Fruit fly (Drosophila melanogaster) whole organism, embryonic: ENCODE results near the gene Tlk.

ENCODE experiments used
- Aef1 ChIP-seq: fragments of 200-800 bp; sonication (Bioruptor generic); IDR thresholded peaks from 3 replicates; pipeline ENCODE4 v1.3.6; 2022; ENCODE audit warnings: missing biosample characterization, missing genetic modification characterization
- Atf-2 ChIP-seq: fragments of 200-800 bp; sonication (Bioruptor generic); optimal IDR thresholded peaks from 2 replicates; lab custom pipeline; 2016; ENCODE audit warnings: missing biosample characterization, missing genetic modification characterization
- Awh ChIP-seq: fragments of 200-800 bp; sonication (Bioruptor generic); IDR thresholded peaks from 2 replicates; pipeline ENCODE4, ENCODE4 v1.3.6; 2022; ENCODE audit warnings: missing biosample characterization, missing genetic modification characterization
- CG10366 ChIP-seq: fragments of 200-800 bp; sonication (Bioruptor generic); IDR thresholded peaks from 2 replicates; pipeline ENCODE4 v1.3.6; 2022; ENCODE audit warnings: missing biosample characterization, missing genetic modification characterization
- CG10431 ChIP-seq: fragments of 200-800 bp; sonication (Bioruptor generic); optimal IDR thresholded peaks from 3 replicates; lab custom pipeline; 2018; ENCODE audit warnings: missing biosample characterization, mild to moderate bottlenecking, missing genetic modification characterization
- CG11456 ChIP-seq: fragments of 200-800 bp; sonication (Bioruptor generic); IDR thresholded peaks from 3 replicates; pipeline ENCODE4 v1.3.6; 2022; ENCODE audit warnings: missing biosample characterization, missing genetic modification characterization
- CG11723 ChIP-seq: fragments of 200-800 bp; sonication (Bioruptor generic); optimal IDR thresholded peaks from 2 replicates; lab custom pipeline; 2017; ENCODE audit warnings: missing biosample characterization, mild to moderate bottlenecking, missing genetic modification characterization
- CG12744 ChIP-seq: fragments of 200-800 bp; sonication (Bioruptor generic); optimal IDR thresholded peaks from 2 replicates; lab custom pipeline; 2016; ENCODE audit warnings: missing biosample characterization, missing genetic modification characterization
- CG1529 ChIP-seq: fragments of 200-800 bp; sonication (Bioruptor generic); optimal IDR thresholded peaks from 3 replicates; lab custom pipeline; 2018; ENCODE audit warnings: missing biosample characterization, missing genetic modification characterization
- CG17359 ChIP-seq: fragments of 200-800 bp; sonication (Bioruptor generic); optimal IDR thresholded peaks from 3 replicates; lab custom pipeline; 2018; ENCODE audit warnings: missing biosample characterization, mild to moderate bottlenecking, missing genetic modification characterization, moderate library complexity
- CG17361 ChIP-seq: fragments of 200-800 bp; sonication (Bioruptor generic); IDR thresholded peaks from 3 replicates; pipeline ENCODE4 v1.3.6; 2022; ENCODE audit warnings: missing biosample characterization, missing genetic modification characterization
- CG17385 ChIP-seq: fragments of 200-800 bp; sonication (Bioruptor generic); optimal IDR thresholded peaks from 3 replicates; lab custom pipeline; 2018; ENCODE audit warnings: missing biosample characterization, mild to moderate bottlenecking, missing genetic modification characterization
- CG17829 ChIP-seq: fragments of 200-800 bp; optimal IDR thresholded peaks from 2 replicates; lab custom pipeline; 2019; ENCODE audit warnings: missing biosample characterization, mild to moderate bottlenecking, missing genetic modification characterization, moderate library complexity
- CG18011 ChIP-seq: fragments of 200-800 bp; sonication (Bioruptor generic); optimal IDR thresholded peaks from 2 replicates; lab custom pipeline; 2017; ENCODE audit warnings: missing biosample characterization, missing genetic modification characterization, mild to moderate bottlenecking, moderate library complexity, missing genotype
- CG6683 ChIP-seq: fragments of 200-800 bp; sonication (Bioruptor generic); optimal IDR thresholded peaks from 2 replicates; lab custom pipeline; 2017; ENCODE audit warnings: missing biosample characterization, mild to moderate bottlenecking, missing genetic modification characterization, missing genetic modification reagents
- CG6689 ChIP-seq: fragments of 200-800 bp; sonication (Bioruptor generic); IDR thresholded peaks from 2 replicates; pipeline ENCODE4 v1.3.6; 2022; ENCODE audit warnings: missing biosample characterization, missing genetic modification characterization
- CG7839 ChIP-seq: fragments of 200-800 bp; sonication (Bioruptor generic); optimal IDR thresholded peaks from 3 replicates; lab custom pipeline; 2018; ENCODE audit warnings: missing biosample characterization, mild to moderate bottlenecking, missing genetic modification characterization, moderate library complexity
- CG9797 ChIP-seq: fragments of 200-800 bp; sonication (Bioruptor generic); optimal IDR thresholded peaks from 3 replicates; lab custom pipeline; 2018; ENCODE audit warnings: missing biosample characterization, mild to moderate bottlenecking, missing genetic modification characterization
- CG9932 ChIP-seq: fragments of 200-800 bp; sonication (Bioruptor generic); IDR thresholded peaks from 2 replicates; pipeline ENCODE4 v1.3.6; 2022; ENCODE audit warnings: missing biosample characterization, missing genetic modification characterization
- Dfd ChIP-seq, 2 experiments: fragments of >200 bp; optimal IDR thresholded peaks; 2 replicates each; lab custom pipeline; 2017; ENCODE audit warnings: missing biosample characterization in 2 of 2, missing genetic modification characterization in 2 of 2
- E2f2 ChIP-seq: fragments of 200-800 bp; sonication (Bioruptor generic); IDR thresholded peaks from 2 replicates; pipeline ENCODE4 v1.3.6; 2022; ENCODE audit warnings: missing biosample characterization, missing genetic modification characterization
- Mad ChIP-seq: fragments of 200-800 bp; sonication (Bioruptor generic); optimal IDR thresholded peaks from 2 replicates; lab custom pipeline; 2016; ENCODE audit warnings: missing biosample characterization, missing genetic modification characterization
- Mrtf ChIP-seq: fragments of 200-800 bp; sonication (Bioruptor generic); IDR thresholded peaks from 3 replicates; pipeline ENCODE4 v1.3.6; 2022; ENCODE audit warnings: missing biosample characterization, missing genetic modification characterization
- Neu2 ChIP-seq: fragments of 200-800 bp; sonication (Bioruptor generic); optimal IDR thresholded peaks from 3 replicates; lab custom pipeline; 2016; ENCODE audit warnings: missing biosample characterization, missing genetic modification characterization, borderline replicate concordance
- Nf-YA ChIP-seq: fragments of 200-800 bp; sonication (Bioruptor generic); IDR thresholded peaks from 2 replicates; pipeline ENCODE4 v1.3.6; 2022; ENCODE audit warnings: missing biosample characterization, missing genetic modification characterization
- Six4 ChIP-seq: fragments of 200-800 bp; sonication (Bioruptor generic); optimal IDR thresholded peaks from 2 replicates; lab custom pipeline; 2016; ENCODE audit warnings: missing biosample characterization, missing genetic modification characterization
- Sry-β ChIP-seq: fragments of 200-800 bp; sonication (Bioruptor generic); optimal IDR thresholded peaks from 2 replicates; lab custom pipeline; 2018; ENCODE audit warnings: missing biosample characterization, mild to moderate bottlenecking, missing genetic modification characterization, moderate library complexity
- Xbp1 ChIP-seq: fragments of 200-800 bp; sonication (Bioruptor generic); optimal IDR thresholded peaks from 3 replicates; lab custom pipeline; 2016; ENCODE audit warnings: missing biosample characterization, mild to moderate bottlenecking, missing genetic modification characterization
- YL-1 ChIP-seq: fragments of 200-800 bp; sonication (Bioruptor generic); optimal IDR thresholded peaks from 3 replicates; lab custom pipeline; 2017; ENCODE audit warnings: missing biosample characterization, mild to moderate bottlenecking, missing genetic modification characterization
- ara ChIP-seq: fragments of 200-800 bp; sonication (Bioruptor generic); IDR thresholded peaks from 2 replicates; pipeline ENCODE4 v1.3.6; 2022; ENCODE audit warnings: missing biosample characterization, missing genetic modification characterization
- az2 ChIP-seq: fragments of 200-800 bp; sonication (Bioruptor generic); optimal IDR thresholded peaks from 3 replicates; lab custom pipeline; 2016; ENCODE audit warnings: missing biosample characterization, missing genetic modification characterization
- bowl ChIP-seq: fragments of 200-800 bp; sonication (Bioruptor generic); IDR thresholded peaks from 2 replicates; pipeline ENCODE4 v1.3.6; 2022; ENCODE audit warnings: missing biosample characterization, missing genetic modification characterization
- btn ChIP-seq: fragments of 200-800 bp; sonication (Bioruptor generic); optimal IDR thresholded peaks from 2 replicates; lab custom pipeline; 2016; ENCODE audit warnings: missing biosample characterization, missing genetic modification characterization
- emc ChIP-seq: fragments of 200-800 bp; sonication (Bioruptor generic); optimal IDR thresholded peaks from 2 replicates; lab custom pipeline; 2016; ENCODE audit warnings: missing biosample characterization, missing genetic modification characterization
- esg ChIP-seq: fragments of 200-800 bp; sonication (Bioruptor generic); conservative IDR thresholded peaks from 2 replicates; pipeline ENCODE4 v1.3.6; 2022; ENCODE audit warnings: missing biosample characterization, missing genetic modification characterization
- fd102C ChIP-seq: fragments of 200-800 bp; sonication (Bioruptor generic); optimal IDR thresholded peaks from 2 replicates; lab custom pipeline; 2018; ENCODE audit warnings: missing biosample characterization, mild to moderate bottlenecking, missing genetic modification characterization, moderate library complexity
- klu ChIP-seq: fragments of 200-800 bp; sonication (Bioruptor generic); IDR thresholded peaks from 2 replicates; pipeline ENCODE4 v1.3.6; 2022; ENCODE audit warnings: missing biosample characterization, missing genetic modification characterization
- knrl ChIP-seq: fragments of 200-800 bp; sonication (Bioruptor generic); IDR thresholded peaks from 3 replicates; pipeline ENCODE4 v1.3.6; 2022; ENCODE audit warnings: missing biosample characterization, missing genetic modification characterization; ENCODE audit not compliant: partially characterized antibody
- pb ChIP-seq: fragments of 200-800 bp; sonication (Bioruptor generic); optimal IDR thresholded peaks from 3 replicates; lab custom pipeline; 2016; ENCODE audit warnings: missing biosample characterization, missing genetic modification characterization
- pho ChIP-seq: fragments of 200-800 bp; sonication (Bioruptor generic); optimal IDR thresholded peaks from 2 replicates; lab custom pipeline; 2016; ENCODE audit warnings: missing biosample characterization, missing genetic modification characterization
- pnt ChIP-seq: fragments of 200-800 bp; sonication (Bioruptor generic); optimal IDR thresholded peaks from 3 replicates; lab custom pipeline; 2016; ENCODE audit warnings: missing biosample characterization, missing genetic modification characterization
- pzg ChIP-seq: fragments of 200-800 bp; sonication (Bioruptor generic); optimal IDR thresholded peaks from 3 replicates; lab custom pipeline; 2018; ENCODE audit warnings: missing biosample characterization, mild to moderate bottlenecking, missing genetic modification characterization, moderate library complexity
- ranshi ChIP-seq: fragments of 200-800 bp; sonication (Bioruptor generic); IDR thresholded peaks from 2 replicates; pipeline ENCODE4 v1.3.6; 2022; ENCODE audit warnings: missing biosample characterization, missing genetic modification characterization
- shn ChIP-seq: fragments of 200-800 bp; sonication (Bioruptor generic); optimal IDR thresholded peaks from 3 replicates; lab custom pipeline; 2016; ENCODE audit warnings: missing biosample characterization, missing genetic modification characterization
- sima ChIP-seq: fragments of 200-800 bp; sonication (Bioruptor generic); optimal IDR thresholded peaks from 2 replicates; lab custom pipeline; 2016; ENCODE audit warnings: missing biosample characterization, missing genetic modification characterization
- tgo ChIP-seq: fragments of 200-800 bp; sonication (Bioruptor generic); IDR thresholded peaks from 3 replicates; pipeline ENCODE4 v1.3.6; 2022; ENCODE audit warnings: missing biosample characterization, missing genetic modification characterization
- toy ChIP-seq: fragments of 200-800 bp; sonication (Bioruptor generic); IDR thresholded peaks from 2 replicates; pipeline ENCODE4 v1.3.6; 2022; ENCODE audit warnings: missing biosample characterization, missing genetic modification characterization
- ttk ChIP-seq: fragments of 200-800 bp; sonication (Bioruptor generic); IDR thresholded peaks from 2 replicates; pipeline ENCODE4 v2.1.2; 2022; ENCODE audit warnings: missing biosample characterization, missing genetic modification characterization
- unpg ChIP-seq: fragments of 200-800 bp; sonication (Bioruptor generic); optimal IDR thresholded peaks from 3 replicates; lab custom pipeline; 2018; ENCODE audit warnings: missing biosample characterization, mild to moderate bottlenecking, missing genetic modification characterization, moderate library complexity

Tlk gene

DNA sequence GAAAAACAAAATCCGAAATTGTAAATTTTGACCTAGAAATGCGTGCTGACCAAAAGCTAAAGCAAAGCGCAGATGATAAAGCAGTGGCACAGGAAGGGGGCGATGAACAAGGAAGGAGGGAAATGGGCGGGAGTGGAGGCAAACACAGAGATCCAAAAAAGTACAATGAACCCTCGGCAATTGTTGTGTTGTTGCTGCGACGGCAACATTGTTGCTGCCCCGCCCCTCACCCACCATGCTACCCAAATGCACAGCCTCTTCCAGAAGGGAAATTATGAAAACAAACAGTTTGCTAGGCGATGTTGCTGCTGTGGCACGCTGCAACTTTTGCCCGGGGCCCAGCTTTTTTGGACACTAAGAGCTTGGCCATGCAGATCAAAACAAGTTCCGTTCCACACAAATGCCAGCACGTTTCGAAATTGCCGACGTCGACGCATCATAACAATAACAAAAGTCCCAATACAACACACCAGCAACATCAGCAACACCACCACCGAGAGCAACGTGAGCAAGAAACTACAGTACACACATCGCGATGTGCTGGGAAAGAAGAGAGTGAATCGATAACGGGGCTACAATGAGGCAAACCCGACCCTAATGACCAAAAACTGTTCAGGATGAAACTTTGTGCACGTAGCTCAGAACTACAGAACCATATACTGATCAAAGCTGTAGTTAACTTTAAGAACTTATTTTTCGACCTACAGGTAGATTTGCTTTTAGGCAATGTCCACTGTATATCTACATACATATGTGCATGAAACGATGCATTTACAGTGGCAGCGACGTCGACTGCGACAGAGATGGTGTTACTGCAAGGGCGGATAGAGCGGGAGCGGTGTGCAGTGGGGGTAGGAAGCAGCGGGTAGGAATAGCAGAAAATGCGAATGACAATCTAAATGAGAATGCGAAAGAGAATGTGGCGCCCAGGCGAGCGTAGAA lies 33.1 kb upstream of the Tlk start (continued):
- peak; percentile 40 for TF ChIP-seq Six4
- no peak for TF ChIP-seq YL-1 (GFP tag; lab: Kevin White, UChicago)
- peak; percentile 65 for TF ChIP-seq CG1529
- no peak for TF ChIP-seq sima (GFP tag; lab: Kevin White, UChicago)
- no peak for TF ChIP-seq CG12744
- TF ChIP-seq CG11456 (GFP tag; lab: Robert Waterston, UW) = 0 out of 3 replicates have a peak, but pooled peaks have one; percentile 53
- TF ChIP-seq Aef1 (GFP tag; lab: Robert Waterston, UW) = peak; percentile 49; the same call in 2 of the 3 replicates
- peak; percentile 63 for TF ChIP-seq CG17385 (GFP tag; lab: Kevin White, UChicago)
- TF ChIP-seq bowl (GFP tag; lab: Robert Waterston, UW) = no peak
- TF ChIP-seq CG17359 = peak; percentile 79
- TF ChIP-seq CG10431 = peak; percentile 10
- TF ChIP-seq Awh (GFP tag; lab: Robert Waterston, UW) = peak; percentile 69; the same call in 1 of the 2 replicates
- no peak for TF ChIP-seq klu (GFP tag; lab: Robert Waterston, UW)
- peak; percentile 60 for TF ChIP-seq btn (GFP tag; lab: Kevin White, UChicago)
- TF ChIP-seq pho = peak; percentile 28
- no peak for TF ChIP-seq Sry-β
- peak; percentile 74 for TF ChIP-seq CG7839 (tag; lab: Kevin White, UChicago)
- TF ChIP-seq Dfd (GFP tag; optimal IDR thresholded peaks at IDR 0.05; lab: Kevin White, UChicago) = no peak
- TF ChIP-seq tgo (GFP tag; lab: Robert Waterston, UW) = peak; percentile 66
- TF ChIP-seq CG11723 (GFP tag; lab: Kevin White, UChicago) = peak; percentile 49
- TF ChIP-seq Mrtf (GFP tag; lab: Robert Waterston, UW) = peak; percentile 69; the same call in 2 of the 3 replicates
- TF ChIP-seq unpg = peak; percentile 78
- TF ChIP-seq ttk (GFP tag; lab: Robert Waterston, UW) = peak; percentile 66
- peak; percentile 64 for TF ChIP-seq shn (GFP tag; lab: Kevin White, UChicago)
- peak; percentile 24 for TF ChIP-seq Atf-2 (GFP tag; lab: Kevin White, UChicago)
- peak; percentile 80 for TF ChIP-seq CG17829 (tag; lab: Kevin White, UChicago)
- no peak for TF ChIP-seq CG6683 (GFP tag; lab: Kevin White, UChicago)
- no peak for TF ChIP-seq pzg (GFP tag; lab: Kevin White, UChicago)
- no peak for TF ChIP-seq Neu2 (GFP tag; lab: Kevin White, UChicago)
- peak; percentile 38; the same call in 1 of the 2 replicates for TF ChIP-seq E2f2 (GFP tag; lab: Robert Waterston, UW)
- TF ChIP-seq CG9932 (GFP tag; lab: Robert Waterston, UW) = no peak
- no peak for TF ChIP-seq fd102C
- TF ChIP-seq CG6689 (GFP tag; lab: Robert Waterston, UW) = peak; percentile 79
- peak; percentile 70 for TF ChIP-seq esg (GFP tag; lab: Robert Waterston, UW)
- TF ChIP-seq ara (GFP tag; lab: Robert Waterston, UW) = peak; percentile 75
- TF ChIP-seq CG17361 (GFP tag; lab: Robert Waterston, UW) = peak; percentile 72; the same call in 1 of the 3 replicates
- peak; percentile 62 for TF ChIP-seq az2 (GFP tag; lab: Kevin White, UChicago)
- TF ChIP-seq knrl (GFP tag; lab: Robert Waterston, UW) = no peak; the same call in 2 of the 3 replicates
- peak; percentile 71 for TF ChIP-seq pnt
- TF ChIP-seq pb = peak; percentile 55
- TF ChIP-seq CG10366 (GFP tag; lab: Robert Waterston, UW) = peak; percentile 63
- no peak for TF ChIP-seq CG9797 (GFP tag; lab: Kevin White, UChicago)
- TF ChIP-seq Nf-YA = 0 out of 2 replicates have a peak, but pooled peaks have one; percentile 48
- peak; percentile 67 for TF ChIP-seq Xbp1
- peak; percentile 41; the same call in 1 of the 2 replicates for TF ChIP-seq ranshi
- no peak for TF ChIP-seq toy (GFP tag; lab: Robert Waterston, UW)
- TF ChIP-seq Mad (GFP tag; lab: Kevin White, UChicago) = peak; percentile 40
- peak; percentile 18 for TF ChIP-seq CG18011 (GFP tag; lab: Kevin White, UChicago)
- no peak for TF ChIP-seq emc
